Worm (Caenorhabditis elegans) whole organism, L2 larva: ENCODE data around the gene paf-2.

Source experiments
- ZK546.5 ChIP-seq: sonication (generic microtip); optimal IDR thresholded peaks from 2 replicates; lab custom pipeline; 2017; ENCODE audit warnings: missing biosample characterization, missing genetic modification characterization
- alr-1 ChIP-seq: fragments of 150-350 bp; optimal IDR thresholded peaks from 2 replicates; lab custom pipeline; 2014; ENCODE audit warnings: missing biosample characterization, missing genetic modification characterization
- mdl-1 ChIP-seq, 2 experiments: fragments of 150-350 bp in 1 of 2; sonication (generic microtip) in 1 of 2; optimal IDR thresholded peaks; 2 replicates each; lab custom pipeline; 2017; ENCODE audit warnings: missing biosample characterization in 2 of 2, missing genetic modification characterization in 2 of 2

DNA sequence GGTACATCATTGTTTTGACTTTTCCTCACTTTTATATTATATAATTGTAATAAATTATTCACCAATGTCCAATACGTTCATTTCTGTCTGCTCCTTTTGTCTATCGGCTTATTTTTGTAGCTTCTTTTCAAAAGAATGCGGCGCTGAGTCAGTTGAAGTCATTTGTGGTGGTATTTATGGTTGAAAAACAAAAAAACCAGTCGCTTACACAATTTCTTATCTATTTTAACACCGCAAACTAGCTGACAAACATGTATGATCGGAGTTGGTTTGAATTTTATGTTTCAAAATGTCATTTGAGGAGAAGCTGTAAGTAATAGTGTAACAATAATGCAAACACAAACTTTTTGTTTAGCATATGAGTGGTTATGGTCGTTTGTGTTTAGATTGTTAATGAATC, 13.6 kb downstream of the paf-2 start, which contains the start of gene ets-10:
- TF ChIP-seq mdl-1 (tag; optimal IDR thresholded peaks at IDR 0.05; lab: Kevin White, UChicago) (no peak), ZK546.5 (tag; lab: Kevin White, UChicago) (no peak), alr-1 (tag; lab: Kevin White, UChicago) (no peak)
